Fruit fly (Drosophila melanogaster): ENCODE data around the gene spi.
A peak's percentile ranks its signal among the peaks of the same experiment; 100 is the strongest.

The spi gene

dm6 chr2L:19518636-19519086 is 58.5 kb downstream of the spi start, which contains the start of gene CG10132 (continued):
- TF ChIP-seq Oaz (GFP tag; IDR thresholded peaks at IDR 0.05) (no peak), gro (GFP tag; optimal IDR thresholded peaks at IDR 0.05) (no peak), CG18764 (GFP tag; optimal IDR thresholded peaks at IDR 0.05) (no peak), Myb (GFP tag; optimal IDR thresholded peaks at IDR 0.05) (peak; percentile 86), ara (GFP tag; IDR thresholded peaks at IDR 0.05) (no peak), CG6254 (GFP tag; optimal IDR thresholded peaks at IDR 0.05) (no peak), dm (GFP tag; optimal IDR thresholded peaks at IDR 0.05) (no peak), HLH3B (GFP tag; IDR thresholded peaks at IDR 0.05) (no peak), CG13775 (GFP tag; optimal IDR thresholded peaks at IDR 0.05) (no peak), sna (GFP tag; IDR thresholded peaks at IDR 0.05; ENCODE audit: partially characterized antibody) (peak; percentile 16; the same call in 1 of the 2 replicates), aop (GFP tag; IDR thresholded peaks at IDR 0.05) (no peak), fd3F (GFP tag; optimal IDR thresholded peaks at IDR 0.05) (no peak), CG13424 (tag; optimal IDR thresholded peaks at IDR 0.05) (no peak), crc (GFP tag; optimal IDR thresholded peaks at IDR 0.05) (no peak), HLHmδ (GFP tag; optimal IDR thresholded peaks at IDR 0.05) (no peak), dan (GFP tag; IDR thresholded peaks at IDR 0.05) (no peak), hb (GFP tag; IDR thresholded peaks at IDR 0.05; ENCODE audit: partially characterized antibody) (peak; percentile 67; the same call in 1 of the 3 replicates), CG3065 (GFP tag; optimal IDR thresholded peaks at IDR 0.05) (no peak), Optix (GFP tag; IDR thresholded peaks at IDR 0.05) (no peak), CG31365 (tag; optimal IDR thresholded peaks at IDR 0.05) (no peak), CG11695 (GFP tag; IDR thresholded peaks at IDR 0.05) (no peak), CrebB (tag; optimal IDR thresholded peaks at IDR 0.05) (no peak), CG4424 (GFP tag; optimal IDR thresholded peaks at IDR 0.05) (no peak), pb (GFP tag; optimal IDR thresholded peaks at IDR 0.05) (no peak), Gsc (GFP tag; IDR thresholded peaks at IDR 0.05) (no peak), H2.0 (GFP tag; IDR thresholded peaks at IDR 0.05) (no peak), Sox100B (GFP tag; optimal IDR thresholded peaks at IDR 0.05) (no peak), CG12219 (GFP tag; optimal IDR thresholded peaks at IDR 0.05) (no peak), z (GFP tag; IDR thresholded peaks at IDR 0.05) (peak; percentile 58; the same call in 1 of the 3 replicates), Abd-B (GFP tag; optimal IDR thresholded peaks at IDR 0.05) (no peak), br (optimal IDR thresholded peaks at IDR 0.05) (no peak), Lim3 (GFP tag; IDR thresholded peaks at IDR 0.05) (no peak), GATAe (GFP tag; conservative IDR thresholded peaks at IDR 0.05) (no peak), CG12744 (GFP tag; optimal IDR thresholded peaks at IDR 0.05) (no peak), hth (optimal IDR thresholded peaks at IDR 0.05) (no peak), Dll (GFP tag; IDR thresholded peaks at IDR 0.05; ENCODE audit: partially characterized antibody) (peak; percentile 53; the same call in 1 of the 4 replicates), Lpt (GFP tag; optimal IDR thresholded peaks at IDR 0.05) (no peak), twi (tag; optimal IDR thresholded peaks at IDR 0.05) (no peak), CG10431 (GFP tag; optimal IDR thresholded peaks at IDR 0.05) (no peak), CG16813 (GFP tag; IDR thresholded peaks at IDR 0.05; ENCODE audit: partially characterized antibody) (peak; percentile 53; the same call in 2 of the 3 replicates), CG18619 (GFP tag; optimal IDR thresholded peaks at IDR 0.05) (no peak), Nf-YC (tag; optimal IDR thresholded peaks at IDR 0.05) (no peak), Dp (GFP tag; optimal IDR thresholded peaks at IDR 0.05) (peak; percentile 29), CG6791 (GFP tag; IDR thresholded peaks at IDR 0.05; ENCODE audit: partially characterized antibody) (peak; percentile 56; the same call in 1 of the 3 replicates), ase (GFP tag; IDR thresholded peaks at IDR 0.05) (no peak), Jarid2 (GFP tag; optimal IDR thresholded peaks at IDR 0.05) (no peak), fd96Cb (tag; optimal IDR thresholded peaks at IDR 0.05) (no peak), Ets65A (GFP tag) (no peak), Dad (GFP tag; optimal IDR thresholded peaks at IDR 0.05) (no peak), CG3163 (GFP tag; optimal IDR thresholded peaks at IDR 0.05) (no peak), CG12104 (GFP tag; optimal IDR thresholded peaks at IDR 0.05) (no peak), CG10366 (GFP tag; IDR thresholded peaks at IDR 0.05) (no peak), CG10979 (tag; optimal IDR thresholded peaks at IDR 0.05) (no peak)
